Worm (Caenorhabditis elegans): Measurements from ENCODE around the gene nspg-8.

The nspg-8 gene

DNA sequence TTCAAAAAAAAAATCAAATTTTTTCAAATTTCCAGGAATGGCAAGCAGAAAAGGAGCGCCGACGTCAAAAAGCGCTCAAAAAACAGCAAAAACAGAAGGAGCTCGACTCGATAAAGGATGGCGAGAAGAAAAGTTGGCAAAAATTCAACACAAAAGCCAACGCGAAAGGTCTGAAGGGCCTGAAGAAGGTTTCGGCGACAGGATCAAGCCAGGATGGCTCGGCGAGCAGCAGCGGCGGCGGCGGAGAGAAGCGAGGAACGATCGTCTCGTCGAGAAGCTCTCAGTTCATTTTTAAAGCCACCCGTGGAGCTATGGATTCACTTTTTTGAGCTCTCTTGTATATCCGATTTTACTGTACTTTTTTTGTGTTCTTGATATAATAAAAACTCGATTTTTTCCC is 37.0 kb upstream of the nspg-8 start:
- no peak for TF ChIP-seq efl-1 (optimal IDR thresholded peaks at IDR 0.05)
- peak in 1 of 2 experiments; percentile 76 for TF ChIP-seq efl-1 (GFP tag; optimal IDR thresholded peaks at IDR 0.05 in 1 of 2)
- TF ChIP-seq nhr-47 (tag; optimal IDR thresholded peaks at IDR 0.05), result no peak
- TF ChIP-seq sox-4 (tag; optimal IDR thresholded peaks at IDR 0.05), result no peak
- no peak for TF ChIP-seq unc-86 (tag; optimal IDR thresholded peaks at IDR 0.05)
- no peak for TF ChIP-seq lir-3 (tag; optimal IDR thresholded peaks at IDR 0.05; ENCODE audit: poor library complexity)
- TF ChIP-seq nhr-84 (tag; optimal IDR thresholded peaks at IDR 0.05), result no peak

DNA sequence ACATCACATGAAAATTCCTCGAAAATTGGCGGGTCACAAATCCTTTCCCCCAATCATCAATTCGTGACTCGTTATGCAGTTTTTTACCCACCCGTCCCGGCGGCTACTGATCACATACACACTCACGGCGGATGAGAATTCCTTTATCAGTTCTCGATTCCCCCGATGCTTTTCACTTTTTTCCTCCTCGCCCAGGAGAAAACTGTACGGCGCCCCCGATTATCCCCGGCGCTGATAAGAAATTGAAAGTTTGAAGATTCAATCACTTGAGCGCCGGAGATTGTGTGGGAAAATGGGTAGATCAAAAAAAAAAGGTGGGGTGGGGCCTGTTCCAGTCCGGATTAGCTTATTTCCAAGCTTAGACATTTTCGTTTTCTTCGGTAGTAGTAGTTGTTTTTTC is 34.0 kb upstream of the nspg-8 start:
- TF ChIP-seq blmp-1 (tag; optimal IDR thresholded peaks at IDR 0.05) (peak; percentile 100), lin-13 (GFP tag; optimal IDR thresholded peaks at IDR 0.05) (no peak)

DNA sequence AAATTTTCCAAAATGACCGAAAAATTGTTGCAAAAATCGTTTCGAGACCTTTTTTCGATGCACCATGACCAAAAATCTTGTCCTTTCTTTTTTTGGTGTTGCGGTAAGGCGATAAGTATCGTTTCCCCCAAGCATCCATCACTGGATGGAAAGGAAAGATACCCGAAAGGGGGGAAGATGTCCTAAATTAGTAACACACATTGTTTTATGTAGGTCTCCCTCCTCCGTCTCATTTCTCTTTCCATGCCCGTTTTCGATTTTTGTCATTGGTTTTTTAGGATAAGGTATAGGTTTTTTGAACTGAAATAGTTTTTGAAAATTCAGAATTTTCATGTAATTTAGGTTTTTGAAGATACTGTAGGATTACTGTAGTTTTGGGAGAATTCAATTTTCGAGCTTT is 32.4 kb upstream of the nspg-8 start:
- TF ChIP-seq blmp-1 (tag; optimal IDR thresholded peaks at IDR 0.05), result peak; percentile 96
- no peak for TF ChIP-seq nhr-77 (tag; optimal IDR thresholded peaks at IDR 0.05)
- no peak for TF ChIP-seq lsy-2 (tag; optimal IDR thresholded peaks at IDR 0.05)

DNA sequence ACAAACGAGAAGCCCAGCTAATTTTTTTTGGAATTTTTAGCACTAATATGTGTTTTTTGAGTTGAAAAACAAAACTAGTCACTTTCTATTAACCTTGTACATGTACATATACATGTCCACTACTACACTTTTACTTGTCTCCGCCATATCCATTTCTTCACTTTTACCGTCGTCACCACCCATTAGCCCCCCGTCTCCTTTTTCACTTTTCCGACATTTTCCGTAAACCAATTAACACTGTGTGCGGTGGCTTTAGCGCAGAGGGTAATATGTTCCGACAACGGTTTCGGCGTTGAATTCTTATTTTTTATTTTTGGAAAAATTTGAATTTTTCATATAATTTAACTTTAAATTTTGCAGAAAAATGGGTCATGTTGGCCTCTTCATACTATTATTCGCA is 30.2 kb upstream of the nspg-8 start, which contains the start of gene cdh-12:
Gene cdh-12, plus strand, starts transcription at position 365 of the 400 bp plus-strand sequence.
- TF ChIP-seq nhr-20 (tag; optimal IDR thresholded peaks at IDR 0.05) (no peak), aha-1 (tag; optimal IDR thresholded peaks at IDR 0.05) (no peak), blmp-1 (tag; optimal IDR thresholded peaks at IDR 0.05) (peak; percentile 97)

DNA sequence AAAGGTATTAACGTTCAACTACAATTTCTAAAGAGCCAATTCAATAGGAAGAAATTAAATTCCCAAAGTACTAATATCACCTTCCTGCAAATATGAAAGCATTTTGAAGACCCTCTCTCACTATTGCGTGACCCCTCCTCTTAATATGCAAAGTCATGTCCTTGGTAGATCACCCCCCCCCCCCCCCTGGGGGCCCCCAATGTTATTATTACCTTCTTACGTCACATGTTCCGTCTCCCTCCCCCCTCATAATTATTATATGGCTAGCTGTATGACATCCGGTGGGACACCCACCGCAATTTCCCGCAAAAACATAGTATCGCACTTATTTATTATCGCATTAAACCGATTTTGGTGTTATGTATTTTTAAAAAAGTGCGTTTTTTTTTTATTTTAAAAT is 19.9 kb upstream of the nspg-8 start:
- TF ChIP-seq nhr-77 (tag; optimal IDR thresholded peaks at IDR 0.05) (no peak), fkh-8 (tag; optimal IDR thresholded peaks at IDR 0.05) (peak; percentile 10)

DNA sequence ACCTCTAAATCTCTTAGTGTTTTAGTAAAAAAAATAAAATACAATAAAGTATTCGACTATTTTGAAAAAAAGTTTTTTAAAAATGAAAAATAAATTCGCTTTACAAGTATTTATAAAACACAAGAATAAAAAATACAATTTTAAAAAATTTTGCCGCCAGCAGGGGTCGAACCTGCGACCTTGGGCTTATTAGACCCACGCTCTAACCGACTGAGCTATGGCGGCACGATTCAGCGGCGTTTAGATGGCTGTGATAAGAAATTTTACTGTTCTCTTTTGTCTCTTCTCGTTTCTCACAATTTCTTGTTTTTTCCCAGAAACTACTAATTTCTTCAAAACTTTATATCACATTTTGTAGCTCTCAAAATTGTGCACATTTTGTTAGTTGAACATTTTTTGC is 18.7 kb upstream of the nspg-8 start:
- no peak for TF ChIP-seq ceh-88 (GFP tag; IDR thresholded peaks at IDR 0.05)
- TF ChIP-seq ama-1 (optimal IDR thresholded peaks at IDR 0.05), result no peak
- TF ChIP-seq efl-1 (optimal IDR thresholded peaks at IDR 0.05), result no peak
- no peak for TF ChIP-seq efl-1 (GFP tag; optimal IDR thresholded peaks at IDR 0.05 in 1 of 2)

DNA sequence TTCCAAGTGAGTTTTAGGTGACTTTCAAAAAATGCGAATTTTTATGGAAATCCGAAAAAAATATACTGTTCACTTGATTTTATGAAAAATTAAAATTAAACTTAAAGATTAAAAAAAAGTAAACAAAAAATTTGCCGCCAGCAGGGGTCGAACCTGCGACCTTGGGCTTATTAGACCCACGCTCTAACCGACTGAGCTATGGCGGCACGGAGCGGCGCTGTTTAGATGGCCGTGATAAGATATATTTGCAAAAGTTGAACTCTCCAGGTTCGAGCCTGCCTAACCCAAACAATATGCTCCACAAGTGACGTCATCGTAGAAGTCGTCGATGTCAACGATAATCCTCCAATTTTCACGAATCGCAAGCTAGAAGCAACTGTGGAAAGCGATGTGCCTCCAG is 17.2 kb upstream of the nspg-8 start:
- no peak for TF ChIP-seq lin-14 (GFP tag; optimal IDR thresholded peaks at IDR 0.05)
- TF ChIP-seq isw-1 (GFP tag; IDR thresholded peaks at IDR 0.05), result no peak
- no peak for TF ChIP-seq nhr-84 (tag; optimal IDR thresholded peaks at IDR 0.05)
- no peak for TF ChIP-seq ceh-82 (tag; optimal IDR thresholded peaks at IDR 0.05)
- TF ChIP-seq aly-2 (tag; optimal IDR thresholded peaks at IDR 0.05), result no peak
- no peak for TF ChIP-seq unc-62 (GFP tag; optimal IDR thresholded peaks at IDR 0.05)
- no peak for TF ChIP-seq ceh-8 (GFP tag; optimal IDR thresholded peaks at IDR 0.05)
- no peak for TF ChIP-seq pag-3 (tag; optimal IDR thresholded peaks at IDR 0.05; ENCODE audit: borderline replicate concordance, insufficient read depth)
- TF ChIP-seq lin-13 (GFP tag; optimal IDR thresholded peaks at IDR 0.05), result no peak
- TF ChIP-seq sup-37 (GFP tag; optimal IDR thresholded peaks at IDR 0.05), result no peak
- no peak for TF ChIP-seq unc-130 (tag; optimal IDR thresholded peaks at IDR 0.05)
- TF ChIP-seq nhr-20 (tag; optimal IDR thresholded peaks at IDR 0.05), result no peak
- TF ChIP-seq nhr-77 (tag; optimal IDR thresholded peaks at IDR 0.05), result no peak

DNA sequence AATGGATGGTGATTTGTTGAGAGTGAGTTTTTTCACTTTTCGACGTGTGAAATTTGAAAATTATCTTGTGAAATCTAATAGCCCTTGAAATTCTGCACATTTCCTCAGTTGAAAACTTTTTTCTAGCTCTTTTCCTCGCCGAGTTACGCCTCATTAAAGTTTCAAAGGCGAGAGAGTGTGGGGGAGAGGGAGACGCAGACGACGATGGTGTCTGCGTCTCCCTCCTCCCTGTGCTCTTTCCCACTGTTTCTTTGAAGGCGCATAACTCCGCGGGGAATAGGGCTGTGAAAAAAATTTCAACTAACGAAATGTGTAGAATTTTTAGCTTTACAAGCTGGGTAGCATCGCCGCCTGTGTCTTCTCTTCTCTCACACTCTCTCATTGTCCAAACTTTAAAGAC is 15.5 kb upstream of the nspg-8 start:
- TF ChIP-seq pag-3 (tag; optimal IDR thresholded peaks at IDR 0.05; ENCODE audit: borderline replicate concordance, insufficient read depth) (no peak), egl-13 (tag; optimal IDR thresholded peaks at IDR 0.05) (no peak), pax-3 (tag; optimal IDR thresholded peaks at IDR 0.05) (no peak), irx-1 (tag; optimal IDR thresholded peaks at IDR 0.05) (no peak), ets-5 (GFP tag; IDR thresholded peaks at IDR 0.05) (no peak), nhr-28 (tag; optimal IDR thresholded peaks at IDR 0.05) (no peak), mdl-1 (tag; optimal IDR thresholded peaks at IDR 0.05) (no peak), lin-15B (tag; optimal IDR thresholded peaks at IDR 0.05) (no peak), nhr-85 (tag) (no peak), unc-130 (tag; optimal IDR thresholded peaks at IDR 0.05) (no peak), Y116A8C.19 (tag; optimal IDR thresholded peaks at IDR 0.05; ENCODE audit: borderline replicate concordance) (no peak), lir-3 (tag; optimal IDR thresholded peaks at IDR 0.05; ENCODE audit: poor library complexity) (no peak), hpl-2 (GFP tag; optimal IDR thresholded peaks at IDR 0.05) (no peak), dsc-1 (tag; optimal IDR thresholded peaks at IDR 0.05) (no peak), F16B12.6 (tag; optimal IDR thresholded peaks at IDR 0.05) (no peak), sox-4 (tag; optimal IDR thresholded peaks at IDR 0.05) (no peak), nhr-90 (tag; optimal IDR thresholded peaks at IDR 0.05; ENCODE audit: poor library complexity) (no peak), C16A3.4 (tag; optimal IDR thresholded peaks at IDR 0.05) (no peak), vab-15 (tag; optimal IDR thresholded peaks at IDR 0.05) (no peak)
